Worm (Caenorhabditis elegans): Measurements from ENCODE around the gene Y66D12A.7.
"Not testable (repeated sequence)": the region's sequence is repeated elsewhere in the genome, so short reads cannot be mapped to it uniquely, and the experiment has no call there.

- TF ChIP-seq pha-4 (tag; optimal IDR thresholded peaks at IDR 0.05); hlh-13 (GFP tag; optimal IDR thresholded peaks at IDR 0.05); pros-1 (tag; optimal IDR thresholded peaks at IDR 0.05); ceh-18 (tag; optimal IDR thresholded peaks at IDR 0.05); unc-3 (GFP tag; conservative IDR thresholded peaks at IDR 0.05); unc-3 (tag; optimal IDR thresholded peaks at IDR 0.05); F13H6.1 (tag; optimal IDR thresholded peaks at IDR 0.05): not testable (repeated sequence)
Observed at ce11 chrIII:11614325-11614724, 34.0 kb upstream of the Y66D12A.7 start.
